Fruit fly (Drosophila melanogaster): ENCODE results near the gene Ugt37E1.

Gene Ugt37E1

DNA sequence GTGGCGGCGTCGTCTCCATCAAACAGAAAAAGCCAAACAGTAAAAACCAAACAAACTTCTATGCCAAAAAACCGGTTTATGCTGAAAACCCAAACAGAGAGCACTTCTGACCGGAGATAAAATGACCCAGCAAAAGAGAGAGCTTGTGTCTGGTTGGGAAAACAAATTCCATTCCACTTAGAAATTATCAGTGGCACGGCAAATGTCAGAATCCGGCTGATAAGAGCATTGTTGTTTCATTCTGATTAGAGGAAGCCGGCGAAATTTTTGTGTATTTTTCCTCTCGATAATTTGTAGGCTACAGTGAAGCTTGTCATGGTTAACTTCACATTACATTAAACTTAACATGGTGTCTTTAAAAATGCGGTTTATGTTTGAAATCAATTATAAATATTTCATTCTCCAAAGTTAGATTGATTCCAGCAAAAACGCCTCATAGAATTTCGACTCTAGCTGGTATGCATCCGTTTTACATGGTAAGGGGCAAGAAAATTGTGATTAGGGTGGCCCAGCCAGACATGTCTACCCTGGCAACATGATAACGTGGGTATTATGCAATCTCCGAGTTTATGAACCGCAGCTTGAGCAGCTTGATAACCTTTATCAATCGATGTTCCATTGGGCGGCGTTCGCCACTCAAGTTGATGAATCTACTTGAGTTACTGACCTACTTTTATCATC is 21.2 kb downstream of the Ugt37E1 start:
- TF ChIP-seq dac (GFP tag; optimal IDR thresholded peaks at IDR 0.05), result no peak
- no peak for TF ChIP-seq CG6808 (GFP tag; optimal IDR thresholded peaks at IDR 0.05)
- TF ChIP-seq Eip78C (GFP tag), result peak; percentile 33
- no peak for TF ChIP-seq CG3032 (tag; optimal IDR thresholded peaks at IDR 0.05)
- no peak for TF ChIP-seq CG9139 (GFP tag; optimal IDR thresholded peaks at IDR 0.05)
- TF ChIP-seq CG31627 (GFP tag; optimal IDR thresholded peaks at IDR 0.05), result peak; percentile 5
- no peak for TF ChIP-seq CG11294 (GFP tag; IDR thresholded peaks at IDR 0.05)
- no peak for TF ChIP-seq CG8632 (GFP tag; optimal IDR thresholded peaks at IDR 0.05)
- no peak for TF ChIP-seq net (GFP tag; optimal IDR thresholded peaks at IDR 0.05)
- peak; percentile 86 for TF ChIP-seq vri (GFP tag; optimal IDR thresholded peaks at IDR 0.05)
- no peak for TF ChIP-seq CG1621 (tag; optimal IDR thresholded peaks at IDR 0.05)
- TF ChIP-seq svp (GFP tag), result peak; percentile 96
- no peak for TF ChIP-seq OdsH (GFP tag; optimal IDR thresholded peaks at IDR 0.05)
- TF ChIP-seq Hr39 (GFP tag; optimal IDR thresholded peaks at IDR 0.05), result peak; percentile 2
- TF ChIP-seq cyc (GFP tag; optimal IDR thresholded peaks at IDR 0.05), result no peak
- peak; percentile 7 for TF ChIP-seq topi (GFP tag; optimal IDR thresholded peaks at IDR 0.05)
- peak; percentile 20 for TF ChIP-seq Met (GFP tag; optimal IDR thresholded peaks at IDR 0.05)
- no peak for TF ChIP-seq achi (GFP tag; optimal IDR thresholded peaks at IDR 0.05)

DNA sequence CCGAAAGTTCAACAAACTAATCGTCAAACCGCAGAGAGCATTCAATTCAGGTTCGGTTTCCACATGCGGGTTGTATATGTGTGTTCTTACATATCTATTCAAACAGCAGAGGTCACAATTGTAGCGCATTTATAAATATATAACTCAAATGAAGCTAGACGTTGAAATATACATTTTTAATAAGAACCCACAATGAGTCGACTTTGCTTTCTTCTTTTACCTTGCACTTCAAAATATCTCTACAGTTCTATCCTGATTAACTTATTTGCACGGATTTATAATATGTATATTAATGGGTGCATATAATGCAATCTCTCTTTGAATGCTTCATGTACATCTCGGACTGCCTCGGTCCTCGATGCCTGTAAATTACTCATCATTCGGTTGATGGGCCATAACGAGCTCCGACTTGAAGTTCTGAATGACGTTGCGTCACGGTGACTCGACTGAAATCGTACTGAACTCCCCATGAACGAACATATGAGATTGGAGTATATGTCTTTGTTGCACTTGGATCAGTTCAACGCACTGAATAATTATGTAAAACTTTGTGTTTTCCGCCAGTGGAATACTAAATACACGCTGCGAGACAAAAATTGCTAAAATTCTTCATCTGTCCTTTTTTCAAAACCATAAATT is 22.1 kb downstream of the Ugt37E1 start:
- TF ChIP-seq Hr4 (GFP tag; optimal IDR thresholded peaks at IDR 0.05), result peak; percentile 80
- peak; percentile 63 for TF ChIP-seq CG3032 (tag; optimal IDR thresholded peaks at IDR 0.05)
- TF ChIP-seq dac (GFP tag; optimal IDR thresholded peaks at IDR 0.05), result no peak
- TF ChIP-seq Ets21C (GFP tag; optimal IDR thresholded peaks at IDR 0.05), result peak; percentile 10
- peak; percentile 72 for TF ChIP-seq CG6792 (GFP tag; optimal IDR thresholded peaks at IDR 0.05)
- TF ChIP-seq CG8319 (GFP tag; optimal IDR thresholded peaks at IDR 0.05), result peak; percentile 58
- TF ChIP-seq CG8632 (GFP tag; optimal IDR thresholded peaks at IDR 0.05), result peak; percentile 72
- peak; percentile 37 for TF ChIP-seq CG4318 (GFP tag; optimal IDR thresholded peaks at IDR 0.05)
- TF ChIP-seq Eip75B (GFP tag; optimal IDR thresholded peaks at IDR 0.05), result peak; percentile 69
- TF ChIP-seq cyc (GFP tag; optimal IDR thresholded peaks at IDR 0.05), result peak; percentile 51
- TF ChIP-seq CG1621 (tag; optimal IDR thresholded peaks at IDR 0.05), result peak; percentile 59
- TF ChIP-seq Sox102F (GFP tag; optimal IDR thresholded peaks at IDR 0.05), result peak; percentile 62
- TF ChIP-seq CG6163 (GFP tag; IDR thresholded peaks at IDR 0.05), result peak; percentile 79
- peak; percentile 10 for TF ChIP-seq CG11902 (GFP tag; optimal IDR thresholded peaks at IDR 0.05)
- peak; percentile 59 for TF ChIP-seq dsx (GFP tag; optimal IDR thresholded peaks at IDR 0.05; ENCODE audit: poor library complexity, severe bottlenecking)
- peak; percentile 49 for TF ChIP-seq CG31627 (GFP tag; optimal IDR thresholded peaks at IDR 0.05)
- no peak for TF ChIP-seq Eip93F (GFP tag; optimal IDR thresholded peaks at IDR 0.05)
- peak; percentile 57 for TF ChIP-seq lz (GFP tag; optimal IDR thresholded peaks at IDR 0.05)
- peak; percentile 14 to 47 for TF ChIP-seq ss (GFP tag; optimal IDR thresholded peaks at IDR 0.05)
- TF ChIP-seq svp (GFP tag), result peak; percentile 71
- peak; percentile 79; the same call in 2 of the 3 replicates for TF ChIP-seq CG8119 (GFP tag; IDR thresholded peaks at IDR 0.05)
- peak; percentile 42 for TF ChIP-seq CG6808 (GFP tag; optimal IDR thresholded peaks at IDR 0.05)
- TF ChIP-seq pdm3 (GFP tag; optimal IDR thresholded peaks at IDR 0.05), result peak; percentile 75
- TF ChIP-seq Eip78C (GFP tag), result peak; percentile 95
- TF ChIP-seq Lpt (GFP tag; optimal IDR thresholded peaks at IDR 0.05), result peak; percentile 66
- TF ChIP-seq CG10669 (GFP tag; optimal IDR thresholded peaks at IDR 0.05), result peak; percentile 81
- TF ChIP-seq fd85E (GFP tag; optimal IDR thresholded peaks at IDR 0.05), result no peak
- TF ChIP-seq fd59A (GFP tag; optimal IDR thresholded peaks at IDR 0.05), result peak; percentile 61
- peak; percentile 53 for TF ChIP-seq CG11762 (GFP tag; optimal IDR thresholded peaks at IDR 0.05; ENCODE audit: insufficient read depth)
- peak; percentile 73 for TF ChIP-seq spab (GFP tag; optimal IDR thresholded peaks at IDR 0.05)
- peak; percentile 62 for TF ChIP-seq Smox (GFP tag; optimal IDR thresholded peaks at IDR 0.05)
- peak; percentile 82 for TF ChIP-seq CG32006 (GFP tag; optimal IDR thresholded peaks at IDR 0.05)
- peak; percentile 75 for TF ChIP-seq CG10631 (GFP tag; optimal IDR thresholded peaks at IDR 0.05)
- TF ChIP-seq Ets96B (tag; optimal IDR thresholded peaks at IDR 0.05), result peak; percentile 72
- no peak for TF ChIP-seq CG16779 (tag; optimal IDR thresholded peaks at IDR 0.05)
- TF ChIP-seq OdsH (GFP tag; optimal IDR thresholded peaks at IDR 0.05), result peak; percentile 75
- TF ChIP-seq eg (GFP tag; IDR thresholded peaks at IDR 0.05), result no peak; the same call in 1 of the 3 replicates
- no peak for TF ChIP-seq Hr38 (GFP tag; optimal IDR thresholded peaks at IDR 0.05)
- TF ChIP-seq vri (GFP tag; optimal IDR thresholded peaks at IDR 0.05), result peak; percentile 71
- peak; percentile 59 for TF ChIP-seq Met (GFP tag; optimal IDR thresholded peaks at IDR 0.05)

All from whole organism, prepupa.